Worm (Caenorhabditis elegans) whole organism, L1 larva: Measurements from ENCODE around the gene srlf-27.
"Not testable (repeated sequence)": the region's sequence is repeated elsewhere in the genome, so short reads cannot be mapped to it uniquely, and the experiment has no call there.

ENCODE experiments used
- C16A3.4 ChIP-seq: fragments of 150-350 bp; optimal IDR thresholded peaks from 2 replicates; lab custom pipeline; 2014; ENCODE audit warnings: missing biosample characterization, missing genetic modification characterization
- ceh-82 ChIP-seq, 3 experiments: fragments of 150-350 bp in 1 of 3; sonication (generic microtip) in 2 of 3; optimal IDR thresholded peaks; 2 replicates each; lab custom pipeline; 2014 to 2017; ENCODE audit warnings: missing biosample characterization in 3 of 3, missing genetic modification characterization in 3 of 3
- ces-1 ChIP-seq: fragments of 150-350 bp; optimal IDR thresholded peaks from 2 replicates; lab custom pipeline; 2014; ENCODE audit warnings: missing biosample characterization, missing genetic modification reagents, missing genetic modification characterization
- efl-1 ChIP-seq, 4 experiments: fragments of 150-350 bp; optimal IDR thresholded peaks in 3 of 4; peaks in 1 of 4; 1 replicate in 1 of 4; 2 replicates in 3 of 4; lab custom pipeline; 2014; ENCODE audit warnings: missing biosample characterization in 2 of 4, missing genetic modification characterization in 2 of 4, missing genetic modification reagents in 2 of 4
- jun-1 ChIP-seq: fragments of 150-350 bp; optimal IDR thresholded peaks from 2 replicates; lab custom pipeline; 2014; ENCODE audit warnings: missing biosample characterization, missing genetic modification reagents, missing genetic modification characterization
- lin-15B ChIP-seq: fragments of 150-350 bp; sonication (generic microtip); optimal IDR thresholded peaks from 3 replicates; lab custom pipeline; 2014; ENCODE audit warnings: missing biosample characterization, missing genetic modification characterization
- lir-3 ChIP-seq: sonication (generic microtip); optimal IDR thresholded peaks from 2 replicates; lab custom pipeline; 2016; ENCODE audit warnings: mild to moderate bottlenecking, missing genetic modification characterization, moderate library complexity, missing compliant biosample characterization; ENCODE audit not compliant: poor library complexity
- nhr-77 ChIP-seq: fragments of 150-350 bp; optimal IDR thresholded peaks from 2 replicates; lab custom pipeline; 2014; ENCODE audit warnings: missing biosample characterization, missing genetic modification characterization
- sox-4 ChIP-seq: sonication (generic microtip); optimal IDR thresholded peaks from 2 replicates; lab custom pipeline; 2016; ENCODE audit warnings: missing genetic modification characterization, missing compliant biosample characterization
- unc-86 ChIP-seq: sonication (generic microtip); optimal IDR thresholded peaks from 2 replicates; lab custom pipeline; 2016; ENCODE audit warnings: missing genetic modification characterization, missing compliant biosample characterization

DNA sequence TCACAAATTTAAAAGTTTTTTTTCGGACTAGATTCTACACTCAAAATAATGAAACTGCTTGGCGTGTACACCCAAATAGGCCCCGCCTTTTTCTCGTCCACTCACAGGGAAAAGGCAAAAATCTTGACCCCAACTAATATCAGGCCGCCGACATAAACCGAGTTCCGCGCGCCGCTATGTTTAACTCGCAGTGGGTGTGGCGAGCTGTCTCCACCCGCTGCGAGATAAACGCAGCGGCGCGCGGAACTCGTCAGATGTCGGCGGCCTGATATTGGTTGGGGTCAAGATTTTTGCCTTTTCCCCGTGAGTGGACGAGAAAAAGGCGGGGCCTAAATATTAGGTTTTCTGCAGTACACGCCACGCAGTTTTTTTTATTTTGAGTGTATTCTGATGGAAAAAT is 10.5 kb downstream of the srlf-27 start:
- not testable (repeated sequence) for TF ChIP-seq ces-1; sox-4 (tag; lab: Kevin White, UChicago); unc-86; lin-15B; jun-1; lir-3; ceh-82 (tag; optimal IDR thresholded peaks at IDR 0.05; lab: Kevin White, UChicago); C16A3.4 (tag; lab: Kevin White, UChicago); efl-1 (optimal IDR thresholded peaks at IDR 0.05; lab: Kevin White, UChicago); efl-1 (GFP tag; optimal IDR thresholded peaks at IDR 0.05 in 1 of 2; lab: Kevin White, UChicago); nhr-77 (tag; lab: Kevin White, UChicago)
